Worm (Caenorhabditis elegans) whole organism, L3 larva: Measurements from ENCODE around the gene C30B5.6.

Experiments
- aly-2 ChIP-seq: fragments of 150-350 bp; optimal IDR thresholded peaks from 2 replicates; lab custom pipeline; 2014; ENCODE audit warnings: missing biosample characterization, missing genetic modification characterization
- ama-1 ChIP-seq: fragments of 150-350 bp; optimal IDR thresholded peaks from 2 replicates; lab custom pipeline; 2018
- ceh-9 ChIP-seq: sonication (generic microtip); optimal IDR thresholded peaks from 2 replicates; lab custom pipeline; 2018; ENCODE audit warnings: missing biosample characterization, missing genetic modification characterization
- mdl-1 ChIP-seq: fragments of 150-350 bp; optimal IDR thresholded peaks from 2 replicates; lab custom pipeline; 2014; ENCODE audit warnings: missing biosample characterization, missing genetic modification characterization
- nfya-1 ChIP-seq: sonication (generic microtip); optimal IDR thresholded peaks from 2 replicates; lab custom pipeline; 2017; ENCODE audit warnings: missing genetic modification characterization, mild to moderate bottlenecking, missing compliant biosample characterization, antibody characterized with exemption, moderate library complexity; ENCODE audit not compliant: insufficient read depth
- nhr-23 ChIP-seq: fragments of 150-350 bp; optimal IDR thresholded peaks from 2 replicates; lab custom pipeline; 2014; ENCODE audit warnings: missing biosample characterization, missing genetic modification reagents, missing genetic modification characterization
- nhr-237 ChIP-seq: fragments of 150-350 bp; optimal IDR thresholded peaks from 2 replicates; lab custom pipeline; 2014; ENCODE audit warnings: missing biosample characterization, missing genetic modification characterization
- nhr-28 ChIP-seq: fragments of 150-350 bp; optimal IDR thresholded peaks from 2 replicates; lab custom pipeline; 2014; ENCODE audit warnings: missing biosample characterization, missing genetic modification characterization
- pha-4 ChIP-seq: fragments of 150-350 bp; optimal IDR thresholded peaks from 2 replicates; lab custom pipeline; 2014; ENCODE audit warnings: missing biosample characterization, missing genetic modification reagents, missing genetic modification characterization
- unc-39 ChIP-seq: sonication (generic microtip); optimal IDR thresholded peaks from 4 replicates; lab custom pipeline; 2017; ENCODE audit warnings: missing biosample characterization, missing genetic modification characterization
- unc-62 ChIP-seq: fragments of 150-350 bp; sonication (generic microtip); optimal IDR thresholded peaks from 4 replicates; lab custom pipeline; 2014; ENCODE audit warnings: missing biosample characterization, missing genetic modification reagents, missing genetic modification characterization
- ztf-4 ChIP-seq: fragments of 150-350 bp; optimal IDR thresholded peaks from 2 replicates; lab custom pipeline; 2014; ENCODE audit warnings: missing biosample characterization, missing genetic modification characterization

DNA sequence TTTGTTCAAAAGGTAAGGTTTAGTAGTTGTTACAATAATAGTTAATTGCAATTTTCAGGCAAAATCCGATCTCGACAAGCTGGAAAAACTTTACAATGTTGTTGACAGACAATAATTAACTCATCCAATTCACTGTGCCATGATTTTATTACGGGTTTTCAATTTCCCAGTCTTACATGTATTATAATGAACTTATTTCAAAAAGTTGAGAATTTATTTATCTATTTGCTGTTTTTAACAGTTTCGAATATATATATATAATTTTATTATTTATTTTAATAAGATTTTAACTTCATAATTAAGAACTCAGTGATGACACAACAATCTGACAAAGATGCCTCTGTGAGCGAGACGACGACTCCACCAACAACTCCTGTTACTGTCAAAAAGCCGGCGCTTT, 23.6 kb upstream of the C30B5.6 start, which contains the start of gene lelo-1:
- TF ChIP-seq aly-2 (tag; lab: Kevin White, UChicago), result no peak
- no peak for TF ChIP-seq nhr-28
- TF ChIP-seq ztf-4, result no peak
- no peak for TF ChIP-seq pha-4 (tag; lab: Kevin White, UChicago)
- TF ChIP-seq ama-1 (lab: Kevin White, UChicago), result no peak
- no peak for TF ChIP-seq unc-39 (tag; lab: Kevin White, UChicago)
- TF ChIP-seq nhr-237 (tag; lab: Kevin White, UChicago), result no peak
- no peak for TF ChIP-seq ceh-9
- no peak for TF ChIP-seq nhr-23 (tag; lab: Kevin White, UChicago)
- no peak for TF ChIP-seq mdl-1 (tag; lab: Kevin White, UChicago)
- no peak for TF ChIP-seq unc-62 (GFP tag; lab: Kevin White, UChicago)
- no peak for TF ChIP-seq nfya-1
